Worm (Caenorhabditis elegans) whole organism, L3 larva: ENCODE results near the gene ubc-20.

ENCODE experiments used
- ceh-82 ChIP-seq: fragments of 150-350 bp; optimal IDR thresholded peaks from 2 replicates; lab custom pipeline; 2014; ENCODE audit warnings: missing biosample characterization, missing genetic modification characterization
- egl-27 ChIP-seq: sonication (generic microtip); optimal IDR thresholded peaks from 4 replicates; lab custom pipeline; 2017; ENCODE audit warnings: missing biosample characterization, missing genetic modification reagents, missing genetic modification characterization
- fos-1 ChIP-seq: fragments of 150-350 bp; optimal IDR thresholded peaks from 2 replicates; lab custom pipeline; 2014; ENCODE audit warnings: missing biosample characterization, missing genetic modification characterization
- nfya-1 ChIP-seq: sonication (generic microtip); optimal IDR thresholded peaks from 2 replicates; lab custom pipeline; 2017; ENCODE audit warnings: missing genetic modification characterization, mild to moderate bottlenecking, missing compliant biosample characterization, antibody characterized with exemption, moderate library complexity; ENCODE audit not compliant: insufficient read depth
- nhr-12 ChIP-seq: fragments of 150-350 bp; optimal IDR thresholded peaks from 2 replicates; lab custom pipeline; 2014; ENCODE audit warnings: missing biosample characterization, missing genetic modification characterization
- sea-2 ChIP-seq: fragments of 150-350 bp; sonication (generic microtip); optimal IDR thresholded peaks from 4 replicates; lab custom pipeline; 2014; ENCODE audit warnings: missing biosample characterization, missing genetic modification reagents, missing genetic modification characterization
- skn-1 ChIP-seq: fragments of 150-350 bp; optimal IDR thresholded peaks from 2 replicates; lab custom pipeline; 2014; ENCODE audit warnings: missing biosample characterization, missing genetic modification characterization
- unc-62 ChIP-seq: fragments of 150-350 bp; sonication (generic microtip); optimal IDR thresholded peaks from 4 replicates; lab custom pipeline; 2014; ENCODE audit warnings: missing biosample characterization, missing genetic modification reagents, missing genetic modification characterization
- ztf-11 ChIP-seq: fragments of 150-350 bp; optimal IDR thresholded peaks from 2 replicates; lab custom pipeline; 2014; ENCODE audit warnings: missing biosample characterization, missing genetic modification characterization
- ztf-4 ChIP-seq: fragments of 150-350 bp; optimal IDR thresholded peaks from 2 replicates; lab custom pipeline; 2014; ENCODE audit warnings: missing biosample characterization, missing genetic modification characterization

ce11 chrIII:140904-141303, 47.7 kb upstream of the ubc-20 start, which contains the start of gene fbxb-81:
- TF ChIP-seq ztf-11 (tag; lab: Kevin White, UChicago): no peak
- no peak for TF ChIP-seq fos-1
- no peak for TF ChIP-seq skn-1 (tag; lab: Kevin White, UChicago)
- no peak for TF ChIP-seq nfya-1
- no peak for TF ChIP-seq sea-2 (GFP tag; lab: Kevin White, UChicago)
- no peak for TF ChIP-seq egl-27 (tag; lab: Kevin White, UChicago)
- no peak for TF ChIP-seq ceh-82 (tag; lab: Kevin White, UChicago)
- TF ChIP-seq ztf-4 (tag; lab: Kevin White, UChicago): no peak
- no peak for TF ChIP-seq nhr-12
- no peak for TF ChIP-seq unc-62 (GFP tag; lab: Kevin White, UChicago)
